Fruit fly (Drosophila melanogaster) whole organism, wandering third instar larva: Measurements from ENCODE around the gene CG16852.
A peak's percentile ranks its signal among the peaks of the same experiment; 100 is the strongest.

Experiments used
- CG32264 ChIP-seq: fragments of 200-800 bp; sonication (Bioruptor generic); optimal IDR thresholded peaks from 2 replicates; lab custom pipeline; 2016; ENCODE audit warnings: missing biosample characterization, missing genetic modification characterization
- Jra ChIP-seq: sonication (Bioruptor generic); optimal IDR thresholded peaks from 2 replicates; lab custom pipeline; 2016; ENCODE audit warnings: missing biosample characterization, missing genetic modification characterization
- Mio ChIP-seq: sonication (Bioruptor generic); optimal IDR thresholded peaks from 2 replicates; lab custom pipeline; 2016; ENCODE audit warnings: missing biosample characterization, missing genetic modification characterization
- Myc ChIP-seq: fragments of >200 bp; optimal IDR thresholded peaks from 2 replicates; lab custom pipeline; 2017
- Rel ChIP-seq, 2 experiments: fragments of 200-800 bp; sonication (Bioruptor generic) in 1 of 2; optimal IDR thresholded peaks; 2 replicates in 1 of 2; 3 replicates in 1 of 2; lab custom pipeline; 2016 to 2019; ENCODE audit warnings: mild to moderate bottlenecking in 2 of 2, missing biosample characterization in 2 of 2, missing genetic modification characterization in 2 of 2, moderate library complexity in 1 of 2
- Sp1 ChIP-seq: fragments of 200-800 bp; sonication (Bioruptor generic); optimal IDR thresholded peaks from 3 replicates; lab custom pipeline; 2019; ENCODE audit warnings: missing biosample characterization, mild to moderate bottlenecking, missing genetic modification characterization, moderate library complexity
- ey ChIP-seq: fragments of 200-800 bp; sonication (Bioruptor generic); optimal IDR thresholded peaks from 2 replicates; lab custom pipeline; 2016; ENCODE audit warnings: missing biosample characterization, missing genetic modification characterization
- usp ChIP-seq: fragments of >200 bp; optimal IDR thresholded peaks from 2 replicates; lab custom pipeline; 2017; ENCODE audit warnings: missing biosample characterization, missing genetic modification characterization

- TF ChIP-seq Jra (no peak), Rel (GFP tag; optimal IDR thresholded peaks at IDR 0.05; lab: Kevin White, UChicago) (no peak), Rel (tag; optimal IDR thresholded peaks at IDR 0.05; lab: Kevin White, UChicago) (no peak), Sp1 (GFP tag; lab: Kevin White, UChicago) (peak; percentile 59), Mio (GFP tag; lab: Kevin White, UChicago) (no peak), usp (GFP tag; lab: Kevin White, UChicago) (no peak), ey (GFP tag; lab: Kevin White, UChicago) (peak; percentile 69), Myc (lab: Kevin White, UChicago) (no peak), CG32264 (GFP tag; lab: Kevin White, UChicago) (peak; percentile 31)
Measured at dm6 chr2L:13513331-13514261, 27.0 kb upstream of the CG16852 start.
